Fruit fly (Drosophila melanogaster): ENCODE results near the gene Ubc84D.

Gene Ubc84D

dm6 chr3R:7506314-7506988, 12.8 kb downstream of the Ubc84D start (continued):
- TF ChIP-seq CG32767 (GFP tag; IDR thresholded peaks at IDR 0.05) (peak; percentile 38; the same call in 1 of the 2 replicates), CG6254 (GFP tag; optimal IDR thresholded peaks at IDR 0.05) (no peak), CG12942 (GFP tag; optimal IDR thresholded peaks at IDR 0.05) (peak; percentile 71), tx (GFP tag; optimal IDR thresholded peaks at IDR 0.05) (peak; percentile 80), CG2202 (tag; optimal IDR thresholded peaks at IDR 0.05) (no peak), CG1603 (tag; optimal IDR thresholded peaks at IDR 0.05) (peak; percentile 62), CG7556 (GFP tag; optimal IDR thresholded peaks at IDR 0.05) (peak; percentile 79), rib (GFP tag; IDR thresholded peaks at IDR 0.05) (peak; percentile 91), en (GFP tag; optimal IDR thresholded peaks at IDR 0.05) (peak; percentile 57), dati (GFP tag; IDR thresholded peaks at IDR 0.05) (no peak), CG16779 (GFP tag; IDR thresholded peaks at IDR 0.05) (peak; percentile 87), Meics (GFP tag; optimal IDR thresholded peaks at IDR 0.05) (peak; percentile 93), sd (tag; optimal IDR thresholded peaks at IDR 0.05) (peak; percentile 77), CG18011 (GFP tag; optimal IDR thresholded peaks at IDR 0.05) (peak; percentile 74), Usf (GFP tag; optimal IDR thresholded peaks at IDR 0.05) (peak; percentile 66), slou (GFP tag; optimal IDR thresholded peaks at IDR 0.05) (peak; percentile 44), CG3163 (GFP tag; optimal IDR thresholded peaks at IDR 0.05) (peak; percentile 56), dpn (GFP tag; optimal IDR thresholded peaks at IDR 0.05) (peak; percentile 83 to 89), ham (GFP tag; IDR thresholded peaks at IDR 0.05) (peak; percentile 36; the same call in 1 of the 2 replicates), tio (GFP tag; optimal IDR thresholded peaks at IDR 0.05) (peak; percentile 85), ap (GFP tag; IDR thresholded peaks at IDR 0.05) (peak; percentile 45)

- no peak for TF ChIP-seq CG3995 (GFP tag; optimal IDR thresholded peaks at IDR 0.05)
- TF ChIP-seq esg (GFP tag; conservative IDR thresholded peaks at IDR 0.05): no peak
- no peak for TF ChIP-seq ham (GFP tag; IDR thresholded peaks at IDR 0.05)
- TF ChIP-seq so (GFP tag; IDR thresholded peaks at IDR 0.05): 0 out of 3 replicates have a peak, but pooled peaks have one; percentile 16
- TF ChIP-seq pho (GFP tag; optimal IDR thresholded peaks at IDR 0.05): no peak
- no peak for TF ChIP-seq Dp (GFP tag; optimal IDR thresholded peaks at IDR 0.05)
- peak; percentile 67 for TF ChIP-seq sug (tag; optimal IDR thresholded peaks at IDR 0.05)
- TF ChIP-seq bbx (GFP tag; IDR thresholded peaks at IDR 0.05; ENCODE audit: partially characterized antibody): no peak
- TF ChIP-seq NfI (GFP tag; optimal IDR thresholded peaks at IDR 0.05): peak; percentile 1
- no peak for TF ChIP-seq bcd (GFP tag; optimal IDR thresholded peaks at IDR 0.05)
- TF ChIP-seq crol (GFP tag; IDR thresholded peaks at IDR 0.05): no peak
- peak; percentile 11 for TF ChIP-seq sqz (GFP tag; optimal IDR thresholded peaks at IDR 0.05)
- no peak for TF ChIP-seq TFAM (GFP tag; optimal IDR thresholded peaks at IDR 0.05)
- TF ChIP-seq eve (GFP tag; optimal IDR thresholded peaks at IDR 0.05): peak in 1 of 2 experiments; percentile 14
- TF ChIP-seq psq (GFP tag; optimal IDR thresholded peaks at IDR 0.05): no peak
- no peak for TF ChIP-seq zf30C (GFP tag; optimal IDR thresholded peaks at IDR 0.05)
- TF ChIP-seq gem (tag; optimal IDR thresholded peaks at IDR 0.05): no peak
- no peak for TF ChIP-seq ERR (GFP tag; optimal IDR thresholded peaks at IDR 0.05)
- peak; percentile 77 for TF ChIP-seq lab (GFP tag; optimal IDR thresholded peaks at IDR 0.05)
- no peak for TF ChIP-seq dimm (GFP tag; IDR thresholded peaks at IDR 0.05)
- 0 out of 2 replicates have a peak, but pooled peaks have one; percentile 31 for TF ChIP-seq Atf6 (GFP tag; IDR thresholded peaks at IDR 0.05)
- TF ChIP-seq scrt (GFP tag; optimal IDR thresholded peaks at IDR 0.05): peak; percentile 49
- peak; percentile 2 for TF ChIP-seq CrebB (tag; optimal IDR thresholded peaks at IDR 0.05)
- no peak for TF ChIP-seq CG2889 (GFP tag; IDR thresholded peaks at IDR 0.05)
- TF ChIP-seq slbo (GFP tag; IDR thresholded peaks at IDR 0.05): no peak
- TF ChIP-seq caup (GFP tag; optimal IDR thresholded peaks at IDR 0.05; ENCODE audit: severe bottlenecking): peak; percentile 18
- TF ChIP-seq Dbx (GFP tag; IDR thresholded peaks at IDR 0.05): peak; percentile 65; the same call in 2 of the 3 replicates
- peak; percentile 68 for TF ChIP-seq ftz-f1 (GFP tag; optimal IDR thresholded peaks at IDR 0.05)
Observed at dm6 chr3R:7504989-7505761, 14.1 kb downstream of the Ubc84D start, which contains the start of gene alpha-Est9. Gene alpha-Est9, minus strand, starts transcription at chr3R:7505098.
